Fruit fly (Drosophila melanogaster): Measurements from ENCODE around the gene Pp2B-14D.

The Pp2B-14D gene

dm6 chrX:16526084-16526734 is 33.6 kb downstream of the Pp2B-14D start (continued):
- TF ChIP-seq pzg (GFP tag; optimal IDR thresholded peaks at IDR 0.05) = no peak
- TF ChIP-seq Camta (GFP tag; optimal IDR thresholded peaks at IDR 0.05) = no peak
- TF ChIP-seq CG14710 (tag; optimal IDR thresholded peaks at IDR 0.05) = no peak
- TF ChIP-seq Jarid2 (GFP tag; optimal IDR thresholded peaks at IDR 0.05) = no peak
- no peak for TF ChIP-seq sob (GFP tag; IDR thresholded peaks at IDR 0.05)
- TF ChIP-seq lbe (GFP tag; optimal IDR thresholded peaks at IDR 0.05) = no peak
- no peak for TF ChIP-seq CG10147 (GFP tag; optimal IDR thresholded peaks at IDR 0.05)
- TF ChIP-seq exex (tag; optimal IDR thresholded peaks at IDR 0.05) = no peak
- peak; percentile 12 for TF ChIP-seq ewg (GFP tag; optimal IDR thresholded peaks at IDR 0.05)
- TF ChIP-seq Trl (optimal IDR thresholded peaks at IDR 0.05) = peak; percentile 75 to 77
- no peak for TF ChIP-seq Trl (GFP tag; optimal IDR thresholded peaks at IDR 0.05)
- TF ChIP-seq HHEX (GFP tag; optimal IDR thresholded peaks at IDR 0.05) = no peak

dm6 chrX:16525315-16525714 is 34.5 kb downstream of the Pp2B-14D start, which contains the start of gene Cnx14D:
TSS of gene Cnx14D (minus strand) at chrX:16525415.
- TF ChIP-seq CG11695 (GFP tag; IDR thresholded peaks at IDR 0.05) (no peak), dpn (GFP tag; optimal IDR thresholded peaks at IDR 0.05) (no peak), jing (GFP tag; optimal IDR thresholded peaks at IDR 0.05) (no peak), caup (GFP tag; optimal IDR thresholded peaks at IDR 0.05; ENCODE audit: severe bottlenecking) (no peak), ase (GFP tag; IDR thresholded peaks at IDR 0.05) (no peak), pb (GFP tag; optimal IDR thresholded peaks at IDR 0.05) (no peak), cg (GFP tag; optimal IDR thresholded peaks at IDR 0.05) (peak; percentile 38)

Measured in whole organism, embryonic.